Worm (Caenorhabditis elegans): ENCODE measurements around the gene T01D1.5.

ce11 chrII:152283-152682 is 36.6 kb downstream of the T01D1.5 start, which contains the start of gene T25D3.3:
- TF ChIP-seq him-1 (tag; optimal IDR thresholded peaks at IDR 0.05) (no peak), dao-5 (tag; optimal IDR thresholded peaks at IDR 0.05) (no peak), W03F9.2 (tag; optimal IDR thresholded peaks at IDR 0.05) (no peak)

Data from whole organism, L4/young adult.